Worm (Caenorhabditis elegans) whole organism, L1 larva: ENCODE measurements around the gene nphp-1.

Source experiments
- Y116A8C.19 ChIP-seq: sonication (generic microtip); optimal IDR thresholded peaks from 2 replicates; lab custom pipeline; 2016; ENCODE audit warnings: missing compliant biosample characterization, missing genetic modification characterization, borderline replicate concordance
- blmp-1 ChIP-seq: fragments of 150-350 bp; optimal IDR thresholded peaks from 2 replicates; lab custom pipeline; 2014; ENCODE audit warnings: missing biosample characterization, missing genetic modification characterization
- ceh-8 ChIP-seq: fragments of 200-800 bp; sonication (Bioruptor generic); optimal IDR thresholded peaks from 2 replicates; lab custom pipeline; 2018; ENCODE audit warnings: mild to moderate bottlenecking, missing genetic modification characterization, moderate library complexity, missing compliant biosample characterization
- dsc-1 ChIP-seq: sonication (generic microtip); optimal IDR thresholded peaks from 2 replicates; lab custom pipeline; 2016; ENCODE audit warnings: mild to moderate bottlenecking, missing genetic modification characterization, missing compliant biosample characterization
- efl-1 ChIP-seq, 4 experiments: fragments of 150-350 bp; optimal IDR thresholded peaks in 3 of 4; peaks in 1 of 4; 1 replicate in 1 of 4; 2 replicates in 3 of 4; lab custom pipeline; 2014; ENCODE audit warnings: missing biosample characterization in 2 of 4, missing genetic modification characterization in 2 of 4, missing genetic modification reagents in 2 of 4
- egl-13 ChIP-seq: sonication (generic microtip); optimal IDR thresholded peaks from 2 replicates; lab custom pipeline; 2016; ENCODE audit warnings: missing genotype, missing genetic modification reagents, missing genetic modification characterization, missing compliant biosample characterization
- egl-27 ChIP-seq, 2 experiments: fragments of 150-350 bp in 1 of 2; sonication (generic microtip); optimal IDR thresholded peaks; 3 replicates each; lab custom pipeline; 2017 to 2018; ENCODE audit warnings: missing biosample characterization in 2 of 2, missing genetic modification characterization in 2 of 2, missing genetic modification reagents in 2 of 2
- elt-2 ChIP-seq: sonication (generic microtip); optimal IDR thresholded peaks from 2 replicates; lab custom pipeline; 2016; ENCODE audit warnings: missing genetic modification characterization, mild to moderate bottlenecking, inconsistent platforms, missing compliant biosample characterization, missing genetic modification reagents
- elt-3 ChIP-seq, 6 experiments: fragments of 150-350 bp in 1 of 6; sonication (generic microtip); optimal IDR thresholded peaks; 2 replicates each; lab custom pipeline; 2017 to 2018; ENCODE audit warnings: missing biosample characterization in 6 of 6, missing genetic modification characterization in 6 of 6, inconsistent platforms in 1 of 6
- ets-5 ChIP-seq: fragments of 200-800 bp; sonication (Bioruptor generic); IDR thresholded peaks from 2 replicates; pipeline ENCODE4 v1.3.6; 2022; ENCODE audit warnings: missing genetic modification characterization, missing compliant biosample characterization
- fos-1 ChIP-seq: fragments of 150-350 bp; optimal IDR thresholded peaks from 2 replicates; lab custom pipeline; 2014; ENCODE audit warnings: missing biosample characterization, missing genetic modification characterization
- hlh-17 ChIP-seq: fragments of 200-800 bp; sonication (Bioruptor generic); optimal IDR thresholded peaks from 2 replicates; lab custom pipeline; 2018; ENCODE audit warnings: missing genetic modification characterization, mild to moderate bottlenecking, missing compliant biosample characterization, moderate library complexity, borderline replicate concordance
- irx-1 ChIP-seq: sonication (generic microtip); optimal IDR thresholded peaks from 2 replicates; lab custom pipeline; 2016; ENCODE audit warnings: missing genetic modification characterization, missing compliant biosample characterization
- isw-1 ChIP-seq: fragments of 200-800 bp; sonication (Bioruptor generic); IDR thresholded peaks from 2 replicates; pipeline ENCODE4 v1.3.6; 2022; ENCODE audit warnings: missing genetic modification characterization, missing compliant biosample characterization
- lin-13 ChIP-seq: fragments of 150-350 bp; optimal IDR thresholded peaks from 2 replicates; lab custom pipeline; 2014; ENCODE audit warnings: missing biosample characterization, missing genetic modification reagents, missing genetic modification characterization
- lin-14 ChIP-seq: fragments of 200-800 bp; sonication (Bioruptor generic); optimal IDR thresholded peaks from 2 replicates; lab custom pipeline; 2018; ENCODE audit warnings: mild to moderate bottlenecking, missing genetic modification characterization, moderate library complexity, missing compliant biosample characterization
- lin-35 ChIP-seq, 2 experiments: fragments of 150-350 bp; optimal IDR thresholded peaks; 2 replicates each; lab custom pipeline; 2014; ENCODE audit warnings: missing biosample characterization in 2 of 2, missing genetic modification characterization in 2 of 2, missing genetic modification reagents in 2 of 2
- lin-39 ChIP-seq: fragments of 150-350 bp; optimal IDR thresholded peaks from 2 replicates; lab custom pipeline; 2014; ENCODE audit warnings: missing biosample characterization, missing genetic modification reagents, missing genetic modification characterization
- lsy-2 ChIP-seq, 2 experiments: fragments of 150-350 bp; optimal IDR thresholded peaks; 2 replicates each; lab custom pipeline; 2014; ENCODE audit warnings: missing biosample characterization in 2 of 2, missing genetic modification characterization in 2 of 2
- mdl-1 ChIP-seq, 2 experiments: fragments of 150-350 bp; optimal IDR thresholded peaks; 2 replicates each; lab custom pipeline; 2014 to 2017; ENCODE audit warnings: missing biosample characterization in 2 of 2, missing genetic modification characterization in 2 of 2, inconsistent platforms in 1 of 2
- nhr-11 ChIP-seq: fragments of 150-350 bp; optimal IDR thresholded peaks from 2 replicates; lab custom pipeline; 2014; ENCODE audit warnings: missing biosample characterization, missing genetic modification characterization
- nhr-20 ChIP-seq: sonication (generic microtip); optimal IDR thresholded peaks from 2 replicates; lab custom pipeline; 2016; ENCODE audit warnings: mild to moderate bottlenecking, missing genetic modification characterization, missing compliant biosample characterization
- nhr-90 ChIP-seq: sonication (generic microtip); optimal IDR thresholded peaks from 2 replicates; lab custom pipeline; 2016; ENCODE audit warnings: mild to moderate bottlenecking, missing genetic modification characterization, missing compliant biosample characterization; ENCODE audit not compliant: poor library complexity
- pag-3 ChIP-seq: sonication (generic microtip); optimal IDR thresholded peaks from 2 replicates; lab custom pipeline; 2017; ENCODE audit warnings: missing genetic modification characterization, mild to moderate bottlenecking, missing compliant biosample characterization, antibody characterized with exemption, borderline replicate concordance; ENCODE audit not compliant: insufficient read depth
- pax-3 ChIP-seq: fragments of 200-800 bp; sonication (Bioruptor generic); optimal IDR thresholded peaks from 2 replicates; lab custom pipeline; 2018; ENCODE audit warnings: mild to moderate bottlenecking, missing genetic modification characterization, moderate library complexity, missing compliant biosample characterization
- snu-23 ChIP-seq: sonication (generic microtip); optimal IDR thresholded peaks from 2 replicates; lab custom pipeline; 2016; ENCODE audit warnings: missing genetic modification characterization, missing compliant biosample characterization
- swsn-7 ChIP-seq: sonication (generic microtip); optimal IDR thresholded peaks from 2 replicates; lab custom pipeline; 2016; ENCODE audit warnings: missing genetic modification characterization, missing compliant biosample characterization
- tlp-1 ChIP-seq: fragments of 150-350 bp; optimal IDR thresholded peaks from 2 replicates; lab custom pipeline; 2014; ENCODE audit warnings: missing biosample characterization, missing genetic modification characterization
- unc-62 ChIP-seq: fragments of 150-350 bp; optimal IDR thresholded peaks from 2 replicates; lab custom pipeline; 2014; ENCODE audit warnings: missing biosample characterization, missing genetic modification reagents, missing genetic modification characterization
- unc-86 ChIP-seq: sonication (generic microtip); optimal IDR thresholded peaks from 2 replicates; lab custom pipeline; 2016; ENCODE audit warnings: missing genetic modification characterization, missing compliant biosample characterization
- xbp-1 ChIP-seq: sonication (generic microtip); optimal IDR thresholded peaks from 2 replicates; lab custom pipeline; 2016; ENCODE audit warnings: missing genetic modification characterization, missing compliant biosample characterization

nphp-1 gene

DNA sequence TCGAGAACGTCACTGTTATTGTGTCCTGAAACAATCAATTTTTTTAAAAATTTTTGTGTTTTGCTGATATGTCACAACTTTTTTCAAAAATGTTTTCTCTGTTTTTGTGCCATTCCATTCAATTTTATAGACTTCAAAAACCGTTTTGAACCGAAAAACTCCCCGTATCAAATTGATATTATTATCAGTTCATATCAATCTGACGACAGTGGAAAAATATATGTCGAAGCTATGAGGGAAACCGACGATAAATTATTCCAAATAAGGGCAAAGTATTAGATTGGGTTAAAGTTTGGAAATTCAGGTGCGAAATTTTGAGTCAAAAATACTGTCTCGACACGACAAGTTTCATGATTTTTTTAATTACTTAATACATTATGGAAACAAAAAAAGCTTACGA lies 4.3 kb upstream of the nphp-1 start:
- TF ChIP-seq tlp-1 (tag; lab: Kevin White, UChicago) (no peak), elt-2 (peak; percentile 29), blmp-1 (tag; lab: Kevin White, UChicago) (no peak)

- TF ChIP-seq mdl-1 (tag; optimal IDR thresholded peaks at IDR 0.05; lab: Kevin White, UChicago) (no peak), Y116A8C.19 (tag; lab: Kevin White, UChicago) (no peak), nhr-20 (tag; lab: Kevin White, UChicago) (no peak), nhr-11 (tag; lab: Kevin White, UChicago) (no peak), nhr-90 (tag; lab: Kevin White, UChicago) (no peak), irx-1 (tag; lab: Kevin White, UChicago) (no peak)
These were observed 2.4 kb upstream of the nphp-1 start for ce11 chrII:10654435-10654834.

DNA sequence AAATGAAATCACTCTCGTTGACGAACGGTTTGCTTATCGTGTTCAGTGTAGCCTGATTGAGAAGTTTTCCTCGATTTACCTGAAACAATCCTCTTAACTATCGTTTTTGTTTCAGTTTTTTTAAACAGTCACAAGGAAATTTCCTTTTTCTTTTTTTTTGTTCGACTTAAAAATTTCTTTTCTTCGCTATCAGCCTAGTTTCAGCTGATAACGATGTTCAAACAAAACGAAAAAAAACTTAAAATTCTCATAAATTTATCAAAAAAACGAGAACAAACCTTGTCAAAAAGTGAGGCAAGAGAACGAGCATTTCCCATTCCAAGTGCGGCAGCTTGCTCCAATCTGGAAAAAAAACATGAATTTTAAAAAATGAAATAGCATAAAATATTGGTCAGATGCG lies 1.5 kb upstream of the nphp-1 start:
- TF ChIP-seq unc-86 (tag; lab: Kevin White, UChicago) (no peak), elt-3 (tag; optimal IDR thresholded peaks at IDR 0.05; lab: Kevin White, UChicago) (no peak), elt-2 (peak; percentile 42), hlh-17 (GFP tag; lab: Kevin White, UChicago) (no peak), lin-35 (GFP tag; optimal IDR thresholded peaks at IDR 0.05; lab: Kevin White, UChicago) (peak in 1 of 2 experiments; percentile 12), ets-5 (no peak)

DNA sequence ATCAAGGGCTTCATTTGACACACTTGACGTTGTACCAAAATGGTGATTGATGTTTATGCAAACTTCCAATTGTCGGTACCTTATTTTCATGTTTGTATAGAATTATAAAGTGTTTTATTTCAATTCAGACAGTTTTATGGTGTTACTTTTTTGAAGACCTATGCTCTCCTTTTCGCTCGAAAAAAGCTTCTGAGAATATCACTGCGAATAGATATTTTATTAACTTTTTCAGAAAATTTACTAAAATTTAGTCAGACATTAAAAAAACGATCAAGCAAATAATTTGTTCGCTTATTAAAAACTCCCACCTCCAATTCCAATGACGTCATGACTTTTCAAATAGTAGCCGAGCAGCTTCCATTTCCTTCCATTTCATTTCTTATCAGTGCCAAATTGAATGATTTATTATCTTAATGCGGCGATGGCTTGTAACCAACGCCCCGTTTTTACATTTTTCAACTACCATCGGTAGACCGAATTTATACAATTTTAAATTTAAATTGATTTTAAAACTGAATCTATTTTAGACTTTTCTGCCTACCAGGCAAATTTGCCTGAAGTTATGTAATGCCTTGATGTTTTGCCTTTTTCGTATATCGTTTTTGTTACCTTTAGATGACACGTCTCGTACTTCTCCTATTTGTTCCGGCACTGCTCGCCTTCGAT lies 5.0 kb downstream of the nphp-1 start, which contains the start of gene M28.10:
M28.10 (plus strand) TSS at position 616 of the 666 bp plus-strand sequence.
- TF ChIP-seq efl-1 (optimal IDR thresholded peaks at IDR 0.05; lab: Kevin White, UChicago) = no peak
- TF ChIP-seq efl-1 (GFP tag; optimal IDR thresholded peaks at IDR 0.05 in 1 of 2; lab: Kevin White, UChicago) = peak in 1 of 2 experiments; percentile 80
- TF ChIP-seq pag-3 (tag; lab: Kevin White, UChicago) = no peak
- TF ChIP-seq xbp-1 (tag; lab: Kevin White, UChicago) = no peak
- TF ChIP-seq snu-23 (GFP tag; lab: Kevin White, UChicago) = no peak

- no peak for TF ChIP-seq isw-1 (GFP tag; lab: Robert Waterston, UW)
- TF ChIP-seq mdl-1 (tag; optimal IDR thresholded peaks at IDR 0.05; lab: Kevin White, UChicago) = no peak
- TF ChIP-seq lsy-2 (tag; optimal IDR thresholded peaks at IDR 0.05; lab: Kevin White, UChicago) = no peak
- TF ChIP-seq nhr-90 (tag; lab: Kevin White, UChicago) = no peak
- no peak for TF ChIP-seq dsc-1 (tag; lab: Kevin White, UChicago)
- TF ChIP-seq elt-2 = no peak
- no peak for TF ChIP-seq xbp-1 (tag; lab: Kevin White, UChicago)
- TF ChIP-seq lin-39 (tag; lab: Kevin White, UChicago) = no peak
- no peak for TF ChIP-seq lin-14 (GFP tag; lab: Kevin White, UChicago)
- no peak for TF ChIP-seq egl-27 (tag; optimal IDR thresholded peaks at IDR 0.05; lab: Kevin White, UChicago)
- TF ChIP-seq pax-3 (tag; lab: Kevin White, UChicago) = no peak
- TF ChIP-seq egl-13 = no peak
- no peak for TF ChIP-seq irx-1 (tag; lab: Kevin White, UChicago)
- TF ChIP-seq swsn-7 = no peak
- no peak for TF ChIP-seq fos-1 (tag; lab: Kevin White, UChicago)
- no peak for TF ChIP-seq elt-3 (tag; optimal IDR thresholded peaks at IDR 0.05; lab: Kevin White, UChicago)
- no peak for TF ChIP-seq unc-62 (GFP tag; lab: Kevin White, UChicago)
- TF ChIP-seq ceh-8 (GFP tag; lab: Kevin White, UChicago) = no peak
- TF ChIP-seq lin-13 (GFP tag; lab: Kevin White, UChicago) = no peak
- TF ChIP-seq, all 84 proteins: peak for 0
These were observed 8.7 kb downstream of the nphp-1 start, which contains the start of gene M28.4 for ce11 chrII:10643403-10643802. Gene M28.4, plus strand, starts transcription at chrII:10643703.
